Fruit fly (Drosophila melanogaster) Kc167 (cell line): ENCODE results near the gene CG33252.

Source experiments
- Myc ChIP-seq: fragments of >200 bp; optimal IDR thresholded peaks from 2 replicates; lab custom pipeline; 2017; ENCODE audit warnings: missing external identifiers
- Sin3A ChIP-seq: fragments of >200 bp; optimal IDR thresholded peaks from 2 replicates; lab custom pipeline; 2018; ENCODE audit warnings: missing external identifiers
- h ChIP-seq: fragments of >200 bp; optimal IDR thresholded peaks from 3 replicates; lab custom pipeline; 2018; ENCODE audit warnings: missing external identifiers
- insv ChIP-seq: fragments of >200 bp; optimal IDR thresholded peaks from 3 replicates; lab custom pipeline; 2018; ENCODE audit warnings: missing external identifiers
- psq ChIP-seq: fragments of >200 bp; optimal IDR thresholded peaks from 2 replicates; lab custom pipeline; 2017; ENCODE audit warnings: missing external identifiers
- ttk ChIP-seq: sonication (Bioruptor generic); optimal IDR thresholded peaks from 2 replicates; lab custom pipeline; 2017; ENCODE audit warnings: missing external identifiers

DNA sequence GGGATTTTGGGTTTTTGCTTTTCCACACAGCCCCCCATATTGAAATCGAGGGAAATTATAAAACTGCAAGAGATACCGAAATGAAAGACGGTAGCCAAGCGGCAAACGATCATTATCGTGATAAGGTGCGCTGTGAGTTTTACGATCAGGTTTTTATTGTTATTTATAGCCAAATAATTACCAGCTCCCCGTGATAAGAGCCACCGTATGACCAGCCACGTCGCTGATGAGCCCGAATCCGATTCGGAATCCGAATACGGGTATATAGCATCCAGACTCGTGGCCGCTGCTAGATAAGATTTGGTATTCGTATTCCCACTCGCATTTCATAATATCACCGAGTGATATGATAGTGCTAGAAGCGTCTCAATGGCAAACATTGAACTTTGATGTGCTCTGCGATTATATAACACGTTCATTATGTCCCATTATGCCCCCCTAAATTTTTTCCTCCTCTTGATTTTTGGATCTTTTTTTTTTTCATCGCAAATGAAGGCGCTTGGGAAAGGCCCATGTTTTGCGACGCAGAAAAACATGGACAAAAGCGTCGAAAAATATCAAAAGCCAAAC is 21.9 kb upstream of the CG33252 start:
- no peak for TF ChIP-seq ttk (lab: Kevin White, UChicago)
- TF ChIP-seq insv (lab: Kevin White, UChicago) = no peak
- TF ChIP-seq h (lab: Kevin White, UChicago) = no peak
- no peak for TF ChIP-seq Sin3A
- no peak for TF ChIP-seq psq (lab: Kevin White, UChicago)
- no peak for TF ChIP-seq Myc (lab: Kevin White, UChicago)
